Fruit fly (Drosophila melanogaster) ovary, adult (tissue): Measurements from ENCODE around the gene CG14151.

Experiments
- CG17801 ChIP-seq: fragments of 200-800 bp; optimal IDR thresholded peaks from 2 replicates; lab custom pipeline; 2019; ENCODE audit warnings: missing biosample characterization, mild to moderate bottlenecking, missing genetic modification characterization, moderate library complexity; ENCODE audit not compliant: partially characterized antibody

The CG14151 gene

DNA sequence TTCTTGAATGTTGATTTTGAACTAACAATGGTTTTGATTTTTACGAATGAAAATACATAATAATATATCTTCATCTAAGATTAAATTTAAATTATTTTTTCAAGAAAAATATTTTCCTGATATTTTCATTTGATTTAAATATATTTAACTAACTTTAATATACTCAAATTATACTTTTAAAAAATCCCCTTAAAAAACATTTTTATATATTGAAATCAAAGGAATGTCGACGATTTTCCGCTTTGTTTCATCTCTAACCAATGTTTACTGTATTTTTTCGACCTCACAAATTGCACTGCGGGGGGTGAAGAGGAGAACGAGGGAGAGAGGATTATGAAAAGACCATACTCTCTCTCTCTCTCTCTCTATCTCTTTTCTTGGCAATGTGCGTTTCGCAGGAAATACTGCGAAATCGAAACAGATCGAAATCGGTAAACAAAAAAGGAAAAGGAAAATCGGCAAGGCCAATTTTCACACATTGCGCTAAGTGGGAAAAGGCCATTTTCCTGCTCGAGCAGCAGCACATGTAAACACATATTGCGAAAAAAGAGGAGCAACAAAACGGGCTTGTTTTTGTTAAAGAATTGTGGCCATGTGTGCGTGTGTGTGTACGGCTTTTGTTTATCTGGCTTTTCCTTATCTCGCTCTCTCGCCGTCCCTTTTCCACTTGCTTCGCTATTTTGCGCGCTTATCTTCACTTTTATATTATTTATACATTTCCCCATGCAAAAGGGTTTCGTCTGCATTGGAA lies 31.9 kb upstream of the CG14151 start:
- no peak for TF ChIP-seq CG17801 (GFP tag; lab: Kevin White, UChicago)

DNA sequence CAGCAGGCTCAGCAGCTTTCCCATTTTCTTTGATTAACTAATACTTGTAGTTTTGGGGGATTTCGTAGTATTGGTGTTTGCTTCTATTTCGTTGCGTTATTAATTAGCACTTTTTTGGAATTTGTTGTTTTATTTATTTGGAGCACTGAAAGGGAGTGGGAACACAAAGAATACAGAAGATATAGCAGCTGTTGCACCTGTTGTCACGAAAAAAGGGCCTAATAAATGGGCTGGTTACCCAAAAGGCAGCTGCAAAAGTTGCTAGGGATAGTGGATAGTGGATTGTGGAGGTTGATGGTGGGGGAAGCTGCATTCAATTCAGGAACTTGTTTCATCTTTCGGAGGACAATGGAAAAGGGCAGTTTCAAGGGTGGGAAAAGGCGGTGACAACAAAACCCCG lies 31.2 kb upstream of the CG14151 start:
- no peak for TF ChIP-seq CG17801 (GFP tag; lab: Kevin White, UChicago)

DNA sequence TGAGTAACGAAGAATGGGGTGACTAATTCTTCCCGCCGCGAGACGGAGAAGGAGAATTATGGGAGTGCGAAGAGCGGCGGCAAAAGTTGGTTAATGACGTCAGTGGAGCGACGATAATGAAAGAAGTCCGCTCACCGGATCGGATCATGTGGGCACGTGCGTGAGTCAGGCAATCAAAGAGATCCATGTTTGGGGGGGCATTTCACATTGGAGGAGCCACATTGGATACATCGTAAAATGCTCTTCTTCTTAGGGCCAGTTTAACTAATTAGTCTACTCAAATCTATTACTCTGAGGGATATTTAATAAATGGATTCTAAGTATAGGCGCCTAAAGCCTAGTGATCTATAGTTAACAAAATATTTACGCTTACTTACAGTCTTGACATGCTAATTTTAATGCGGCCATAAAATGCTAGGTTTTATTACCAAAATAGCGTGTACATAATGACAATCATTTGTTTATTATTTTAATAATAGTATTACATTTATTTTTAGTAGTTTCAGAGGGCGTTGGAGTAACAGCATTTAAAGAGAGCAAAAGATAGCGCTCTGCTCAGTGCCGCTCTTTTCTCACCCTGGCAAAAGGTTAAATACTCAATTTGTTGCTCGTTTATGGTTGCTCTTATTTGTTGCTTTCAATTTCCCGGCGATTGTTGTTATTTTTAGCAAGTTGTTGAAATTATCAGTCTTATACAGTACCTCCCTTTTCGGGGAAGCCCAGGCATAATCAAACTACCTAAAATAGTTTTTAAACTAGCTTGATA lies 30.3 kb upstream of the CG14151 start:
- TF ChIP-seq CG17801 (GFP tag; lab: Kevin White, UChicago), result no peak

- TF ChIP-seq CG17801 (GFP tag; lab: Kevin White, UChicago), result no peak
Measured at dm6 chr3L:10657311-10657710, 29.0 kb upstream of the CG14151 start.

DNA sequence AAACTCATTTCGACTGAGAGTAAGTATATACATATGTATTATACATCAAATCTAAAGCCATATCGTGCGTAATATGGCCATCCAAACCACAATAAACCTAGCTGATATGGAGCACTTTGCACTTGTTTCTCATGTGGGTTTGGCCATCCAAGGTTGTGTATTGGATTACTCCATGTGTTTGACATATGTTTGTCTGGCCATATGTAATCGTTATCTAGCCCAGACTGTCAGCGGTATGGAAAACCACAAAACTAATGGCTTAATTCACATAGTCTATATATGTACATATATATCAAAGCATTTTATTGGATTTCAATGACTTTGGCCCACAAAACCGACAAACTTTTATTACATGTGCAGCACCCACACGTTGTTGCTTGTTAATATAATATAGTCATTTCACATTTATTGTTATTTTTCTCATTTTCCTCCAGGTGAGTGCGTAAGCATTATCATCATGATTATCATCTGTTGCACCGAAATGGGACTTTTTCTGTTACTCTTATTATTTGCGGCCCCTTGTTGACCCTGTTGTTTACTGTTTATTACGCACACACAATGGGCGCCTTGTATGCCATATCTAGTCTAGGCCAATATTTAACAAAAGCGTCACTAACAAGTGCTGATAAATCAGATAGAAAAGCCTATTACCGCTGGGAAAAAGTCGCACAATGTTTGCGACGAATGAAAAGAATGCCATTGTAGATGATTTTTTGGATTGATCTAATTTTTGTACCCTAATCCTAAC lies 28.3 kb upstream of the CG14151 start:
- TF ChIP-seq CG17801 (GFP tag; lab: Kevin White, UChicago), result no peak

DNA sequence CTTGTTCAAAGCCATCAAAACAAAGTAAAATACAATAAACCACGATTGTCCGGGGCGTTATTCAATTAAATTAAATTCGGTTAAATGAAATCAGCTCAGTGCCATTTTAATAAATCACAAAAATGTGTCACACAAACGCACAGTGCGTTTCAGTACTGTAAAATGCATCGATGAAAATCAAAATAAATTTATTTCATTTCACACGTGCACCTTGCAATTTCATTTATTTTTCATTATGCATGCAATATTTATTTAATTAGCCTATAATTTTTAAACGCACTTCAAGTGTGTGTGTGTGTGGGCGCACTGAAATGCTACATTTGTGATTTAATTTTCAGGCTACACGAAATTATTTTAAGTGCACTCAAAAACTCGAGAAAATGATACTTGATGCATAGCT lies 26.2 kb upstream of the CG14151 start:
- TF ChIP-seq CG17801 (GFP tag; lab: Kevin White, UChicago), result no peak

dm6 chr3L:10652487-10652886 lies 24.2 kb upstream of the CG14151 start:
- no peak for TF ChIP-seq CG17801 (GFP tag; lab: Kevin White, UChicago)

DNA sequence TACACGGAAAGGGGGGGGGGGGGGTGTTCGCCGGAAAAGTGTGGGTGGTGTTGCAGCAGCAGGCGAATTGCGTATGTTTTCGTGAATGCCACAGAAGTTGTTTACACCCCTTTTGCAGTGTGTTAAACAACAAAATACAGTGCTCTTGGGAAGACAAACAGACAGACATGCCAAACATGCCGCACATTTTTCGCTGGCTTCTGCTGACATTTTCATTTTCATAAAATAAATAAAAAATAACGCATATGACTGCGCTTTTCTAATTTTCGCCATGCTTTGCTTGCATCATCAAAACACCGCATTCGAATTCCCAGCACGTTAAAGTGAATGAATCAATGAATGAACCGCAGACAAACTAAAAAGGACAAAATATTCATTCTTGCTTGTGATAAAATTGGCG lies 23.0 kb upstream of the CG14151 start:
- TF ChIP-seq CG17801 (GFP tag; lab: Kevin White, UChicago), result no peak

DNA sequence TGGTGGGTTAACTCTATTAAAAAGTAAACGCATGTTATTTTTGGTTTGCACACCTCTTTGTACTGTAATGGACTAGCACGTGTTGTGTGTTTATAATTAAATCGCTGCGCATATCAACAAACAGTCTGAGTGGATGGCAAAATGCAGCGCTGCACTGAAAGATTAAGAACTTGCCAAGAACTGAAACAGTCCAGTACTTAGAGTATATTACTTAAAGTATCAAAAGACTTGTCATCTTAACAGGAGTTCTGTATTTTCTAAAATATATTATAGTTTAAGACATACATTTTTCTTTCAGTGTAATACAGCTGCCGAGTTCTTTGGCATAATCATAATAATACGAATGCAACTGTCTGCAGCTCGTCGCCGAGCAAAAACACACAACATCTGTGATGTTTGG lies 20.1 kb upstream of the CG14151 start:
- no peak for TF ChIP-seq CG17801 (GFP tag; lab: Kevin White, UChicago)

dm6 chr3L:10647158-10647557 lies 18.9 kb upstream of the CG14151 start:
- no peak for TF ChIP-seq CG17801 (GFP tag; lab: Kevin White, UChicago)

DNA sequence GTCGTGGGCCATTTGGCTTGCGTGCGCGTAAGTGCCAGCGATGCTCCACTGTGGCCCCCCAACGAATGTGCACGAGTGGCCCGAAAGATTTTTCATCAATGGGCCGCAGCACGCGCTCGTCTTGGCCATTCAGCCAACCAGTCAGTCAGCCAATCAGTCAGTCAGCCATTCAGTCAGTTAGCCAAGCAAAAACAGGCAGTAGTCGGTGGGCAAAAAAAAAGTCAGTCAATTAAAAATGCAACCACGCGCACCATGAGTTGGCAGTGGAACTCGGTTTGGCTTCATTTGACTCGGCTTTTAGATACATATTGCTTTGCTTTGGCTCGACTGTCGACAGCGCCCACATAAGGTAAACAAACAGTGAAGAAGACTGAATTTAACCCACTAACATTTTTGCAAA lies 17.7 kb upstream of the CG14151 start:
- TF ChIP-seq CG17801 (GFP tag; lab: Kevin White, UChicago), result no peak

DNA sequence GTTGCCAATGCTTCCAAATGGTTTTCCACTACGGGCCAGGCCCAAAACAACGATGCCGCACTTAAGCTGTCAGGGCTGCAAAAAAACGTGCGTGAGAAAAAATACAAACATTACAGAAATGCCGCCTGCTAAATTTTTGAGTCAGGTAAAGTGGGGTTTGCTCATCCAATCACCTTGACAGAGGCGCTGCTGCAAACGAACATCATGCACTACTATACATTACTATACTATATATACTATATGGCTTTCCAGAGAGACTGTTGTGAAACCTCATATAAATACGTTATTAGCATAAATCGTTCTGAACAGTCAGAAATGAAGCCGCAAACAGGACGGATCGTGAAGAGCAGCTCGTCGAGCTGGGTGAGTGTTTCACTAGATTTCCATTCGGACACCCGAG lies 14.9 kb upstream of the CG14151 start, which contains the start of gene CG14153:
CG14153 (plus strand) TSS at position 301 of the 400 bp plus-strand sequence.
- no peak for TF ChIP-seq CG17801 (GFP tag; lab: Kevin White, UChicago)

- TF ChIP-seq CG17801 (GFP tag; lab: Kevin White, UChicago), result no peak
Measured at dm6 chr3L:10641589-10641988, 13.3 kb upstream of the CG14151 start, which contains the start of gene CG14154. Gene CG14154, plus strand, starts transcription at chr3L:10641889.

DNA sequence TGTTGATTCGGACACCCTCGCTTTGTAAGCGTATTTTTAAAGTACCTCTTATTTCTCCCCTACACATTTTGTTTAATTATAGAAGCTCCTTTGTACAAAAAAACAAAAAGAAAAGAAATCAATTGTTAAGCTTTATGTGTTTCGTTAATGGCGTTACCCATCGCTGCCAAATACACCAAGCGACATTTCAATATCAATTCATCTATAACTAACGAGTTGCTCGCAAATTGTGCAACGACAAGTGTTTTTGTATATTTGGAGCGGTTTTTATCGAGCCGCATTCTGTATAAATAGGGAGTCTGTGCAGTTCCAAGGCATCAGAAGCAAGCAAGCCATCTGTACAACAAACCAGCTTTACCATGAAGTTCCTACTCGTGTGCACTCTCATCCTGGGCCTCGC lies 11.2 kb upstream of the CG14151 start, which contains the start of gene CG18628:
CG18628 (plus strand) TSS at position 301 of the 400 bp plus-strand sequence.
- no peak for TF ChIP-seq CG17801 (GFP tag; lab: Kevin White, UChicago)

- peak; percentile 96 for TF ChIP-seq CG17801 (GFP tag; lab: Kevin White, UChicago)
Measured at dm6 chr3L:10637819-10638218, 9.5 kb upstream of the CG14151 start, which contains the start of gene Cnep1r2. Gene Cnep1r2, plus strand, starts transcription at chr3L:10638146.
